Worm (Caenorhabditis elegans) whole organism, young adult: Measurements from ENCODE around the gene crm-1.

Experiments
- B0336.3 ChIP-seq: fragments of 200-800 bp; sonication (Bioruptor generic); IDR thresholded peaks from 2 replicates; pipeline ENCODE4 v1.3.6; 2022; ENCODE audit warnings: missing genetic modification characterization, missing compliant biosample characterization
- D2030.7 ChIP-seq: fragments of 200-800 bp; sonication (Bioruptor generic); IDR thresholded peaks from 2 replicates; pipeline ENCODE4 v1.3.6; 2022; ENCODE audit warnings: missing genetic modification reagents, missing genetic modification characterization, missing compliant biosample characterization
- F10E7.11 ChIP-seq: sonication (generic microtip); optimal IDR thresholded peaks from 2 replicates; lab custom pipeline; 2017; ENCODE audit warnings: mild to moderate bottlenecking, missing genetic modification characterization, moderate library complexity, missing compliant biosample characterization
- F55B11.4 ChIP-seq: sonication (generic microtip); optimal IDR thresholded peaks from 2 replicates; lab custom pipeline; 2016; ENCODE audit warnings: missing compliant biosample characterization, missing genetic modification characterization, borderline replicate concordance; ENCODE audit not compliant: insufficient read depth
- K11D2.4 ChIP-seq: fragments of 200-800 bp; sonication (Bioruptor generic); IDR thresholded peaks from 2 replicates; pipeline ENCODE4 v1.3.6; 2022; ENCODE audit warnings: missing genetic modification reagents, missing genetic modification characterization, missing compliant biosample characterization
- K12H6.12 ChIP-seq: fragments of 200-800 bp; sonication (Bioruptor generic); optimal IDR thresholded peaks from 2 replicates; lab custom pipeline; 2018; ENCODE audit warnings: mild to moderate bottlenecking, missing genetic modification characterization, missing compliant biosample characterization
- aptf-2 ChIP-seq: fragments of 200-800 bp; sonication (Bioruptor generic); conservative IDR thresholded peaks from 2 replicates; pipeline ENCODE4 v1.3.6; 2022; ENCODE audit warnings: missing genetic modification reagents, missing genetic modification characterization, missing compliant biosample characterization
- athp-1 ChIP-seq: sonication (generic microtip); optimal IDR thresholded peaks from 2 replicates; lab custom pipeline; 2017; ENCODE audit warnings: mild to moderate bottlenecking, missing genetic modification characterization, missing compliant biosample characterization
- attf-5 ChIP-seq: fragments of 200-800 bp; sonication (Bioruptor generic); optimal IDR thresholded peaks from 2 replicates; lab custom pipeline; 2018; ENCODE audit warnings: mild to moderate bottlenecking, missing genetic modification characterization, missing compliant biosample characterization
- attf-6 ChIP-seq: fragments of 200-800 bp; sonication (Bioruptor generic); IDR thresholded peaks from 2 replicates; pipeline ENCODE4 v1.3.6; 2022; ENCODE audit warnings: missing genetic modification reagents, missing genetic modification characterization, missing compliant biosample characterization
- bed-2 ChIP-seq: fragments of 200-800 bp; sonication (Bioruptor generic); IDR thresholded peaks from 2 replicates; pipeline ENCODE4 v1.3.6; 2022; ENCODE audit warnings: missing genetic modification reagents, missing genetic modification characterization, missing compliant biosample characterization
- ceh-100 ChIP-seq: fragments of 200-800 bp; sonication (Bioruptor generic); IDR thresholded peaks from 2 replicates; pipeline ENCODE4 v1.3.6; 2022; ENCODE audit warnings: missing genetic modification reagents, missing genetic modification characterization, missing compliant biosample characterization
- ceh-27 ChIP-seq: fragments of 200-800 bp; sonication (Bioruptor generic); optimal IDR thresholded peaks from 2 replicates; lab custom pipeline; 2018; ENCODE audit warnings: mild to moderate bottlenecking, missing genetic modification characterization, moderate library complexity, missing compliant biosample characterization
- die-1 ChIP-seq: sonication (generic microtip); optimal IDR thresholded peaks from 2 replicates; lab custom pipeline; 2016; ENCODE audit warnings: missing genotype, mild to moderate bottlenecking, missing genetic modification characterization, missing compliant biosample characterization
- dox-1 ChIP-seq: fragments of 200-800 bp; sonication (Bioruptor generic); IDR thresholded peaks from 2 replicates; pipeline ENCODE4 v1.3.6; 2022; ENCODE audit warnings: missing genetic modification reagents, missing genetic modification characterization, missing compliant biosample characterization
- efl-1 ChIP-seq: fragments of 150-350 bp; optimal IDR thresholded peaks from 2 replicates; lab custom pipeline; 2014; ENCODE audit warnings: missing biosample characterization, missing genetic modification reagents, missing genetic modification characterization
- ekl-4 ChIP-seq: fragments of 200-800 bp; sonication (Bioruptor generic); IDR thresholded peaks from 2 replicates; pipeline ENCODE4 v1.3.6; 2022; ENCODE audit warnings: missing genetic modification reagents, missing genetic modification characterization, missing compliant biosample characterization
- ets-4 ChIP-seq: fragments of 200-800 bp; sonication (Bioruptor generic); optimal IDR thresholded peaks from 2 replicates; lab custom pipeline; 2018; ENCODE audit warnings: mild to moderate bottlenecking, missing genetic modification characterization, missing compliant biosample characterization
- him-1 ChIP-seq: sonication (generic microtip); optimal IDR thresholded peaks from 2 replicates; lab custom pipeline; 2016; ENCODE audit warnings: missing genotype, missing genetic modification reagents, missing genetic modification characterization, missing compliant biosample characterization
- hlh-26 ChIP-seq: fragments of 200-800 bp; sonication (Bioruptor generic); conservative IDR thresholded peaks from 2 replicates; pipeline ENCODE4 v1.3.6; 2022; ENCODE audit warnings: missing genetic modification reagents, missing genetic modification characterization, missing compliant biosample characterization
- hmg-1.2 ChIP-seq: fragments of 200-800 bp; sonication (Bioruptor generic); IDR thresholded peaks from 2 replicates; pipeline ENCODE4 v1.3.6; 2022; ENCODE audit warnings: missing genetic modification reagents, missing genetic modification characterization, missing compliant biosample characterization
- let-526 ChIP-seq: fragments of 200-800 bp; sonication (Bioruptor generic); IDR thresholded peaks from 2 replicates; pipeline ENCODE4 v1.3.6; 2022; ENCODE audit warnings: missing genetic modification reagents, missing genetic modification characterization, missing compliant biosample characterization
- let-607 ChIP-seq, 2 experiments: fragments of 200-800 bp in 1 of 2; sonication (Bioruptor generic) in 1 of 2; sonication (generic microtip) in 1 of 2; optimal IDR thresholded peaks; 2 replicates each; lab custom pipeline; 2016 to 2018; ENCODE audit warnings: mild to moderate bottlenecking in 2 of 2, missing compliant biosample characterization in 2 of 2, missing genetic modification characterization in 2 of 2, moderate library complexity in 2 of 2, missing genotype in 1 of 2
- lin-26 ChIP-seq: fragments of 200-800 bp; sonication (Bioruptor generic); IDR thresholded peaks from 2 replicates; pipeline ENCODE4 v1.3.6; 2022; ENCODE audit warnings: missing genetic modification reagents, missing genetic modification characterization, missing compliant biosample characterization
- lin-35 ChIP-seq, 3 experiments: fragments of 150-350 bp in 2 of 3; sonication (generic microtip) in 1 of 3; optimal IDR thresholded peaks; 2 replicates each; lab custom pipeline; 2014 to 2018; ENCODE audit warnings: missing biosample characterization in 3 of 3, missing genetic modification characterization in 3 of 3, missing genetic modification reagents in 3 of 3
- lir-1 ChIP-seq: fragments of 200-800 bp; sonication (Bioruptor generic); conservative IDR thresholded peaks from 2 replicates; pipeline ENCODE4 v1.3.6; 2022; ENCODE audit warnings: missing genetic modification reagents, missing genetic modification characterization, missing compliant biosample characterization
- madf-10 ChIP-seq: sonication (generic microtip); optimal IDR thresholded peaks from 2 replicates; lab custom pipeline; 2016; ENCODE audit warnings: mild to moderate bottlenecking, missing genetic modification characterization, missing compliant biosample characterization
- madf-3 ChIP-seq: fragments of 200-800 bp; sonication (Bioruptor generic); IDR thresholded peaks from 2 replicates; pipeline ENCODE4 v1.3.6; 2022; ENCODE audit warnings: missing genetic modification reagents, missing genetic modification characterization, missing compliant biosample characterization
- mcd-1 ChIP-seq: fragments of 200-800 bp; sonication (Bioruptor generic); IDR thresholded peaks from 2 replicates; pipeline ENCODE4 v1.3.6; 2022; ENCODE audit warnings: missing genetic modification reagents, missing genetic modification characterization, missing compliant biosample characterization
- mel-28 ChIP-seq: sonication (generic microtip); optimal IDR thresholded peaks from 2 replicates; lab custom pipeline; 2016; ENCODE audit warnings: borderline replicate concordance, mild to moderate bottlenecking, missing genetic modification characterization, missing compliant biosample characterization
- nfya-1 ChIP-seq: sonication (generic microtip); optimal IDR thresholded peaks from 2 replicates; lab custom pipeline; 2017; ENCODE audit warnings: antibody characterized with exemption, missing compliant biosample characterization, missing genetic modification characterization, borderline replicate concordance; ENCODE audit not compliant: insufficient read depth
- nfya-2 ChIP-seq: fragments of 200-800 bp; sonication (Bioruptor generic); IDR thresholded peaks from 2 replicates; pipeline ENCODE4 v1.3.6; 2022; ENCODE audit warnings: missing genetic modification reagents, missing genetic modification characterization, missing compliant biosample characterization
- nfyb-1 ChIP-seq: fragments of 200-800 bp; sonication (Bioruptor generic); IDR thresholded peaks from 2 replicates; pipeline ENCODE4 v1.3.6; 2022; ENCODE audit warnings: missing genetic modification reagents, missing genetic modification characterization, missing compliant biosample characterization
- pbrm-1 ChIP-seq: fragments of 200-800 bp; sonication (Bioruptor generic); IDR thresholded peaks from 2 replicates; pipeline ENCODE4 v1.3.6; 2022; ENCODE audit warnings: missing genetic modification reagents, missing genetic modification characterization, missing compliant biosample characterization
- pha-4 ChIP-seq: fragments of 150-350 bp; sonication (generic microtip); optimal IDR thresholded peaks from 2 replicates; lab custom pipeline; 2014; ENCODE audit warnings: missing biosample characterization, missing genetic modification reagents, missing genetic modification characterization
- snpc-1.3 ChIP-seq: sonication (generic microtip); optimal IDR thresholded peaks from 2 replicates; lab custom pipeline; 2017; ENCODE audit warnings: missing genetic modification characterization, mild to moderate bottlenecking, missing compliant biosample characterization, antibody characterized with exemption, moderate library complexity, missing genotype, missing genetic modification reagents; ENCODE audit not compliant: insufficient read depth
- snpc-3.4 ChIP-seq: sonication (generic microtip); optimal IDR thresholded peaks from 2 replicates; lab custom pipeline; 2017; ENCODE audit warnings: missing genetic modification characterization, mild to moderate bottlenecking, missing compliant biosample characterization, antibody characterized with exemption, moderate library complexity, missing genotype, missing genetic modification reagents
- snpc-4 ChIP-seq, 5 experiments: fragments of 150-350 bp in 1 of 5; sonication (generic microtip) in 4 of 5; optimal IDR thresholded peaks; 2 replicates each; lab custom pipeline; 2014 to 2018; ENCODE audit warnings: missing genetic modification characterization in 5 of 5, missing biosample characterization in 3 of 5, antibody characterized with exemption in 2 of 5, mild to moderate bottlenecking in 2 of 5, missing compliant biosample characterization in 2 of 5, missing genotype in 2 of 5, moderate library complexity in 2 of 5, missing genetic modification reagents in 1 of 5
- tlf-1 ChIP-seq: fragments of 200-800 bp; sonication (Bioruptor generic); optimal IDR thresholded peaks from 2 replicates; lab custom pipeline; 2018; ENCODE audit warnings: mild to moderate bottlenecking, missing genetic modification characterization, missing compliant biosample characterization
- unc-130 ChIP-seq: sonication (generic microtip); optimal IDR thresholded peaks from 2 replicates; lab custom pipeline; 2016; ENCODE audit warnings: missing genetic modification reagents, missing genetic modification characterization, missing compliant biosample characterization
- unc-62 ChIP-seq: fragments of 150-350 bp; optimal IDR thresholded peaks from 2 replicates; lab custom pipeline; 2014; ENCODE audit warnings: missing biosample characterization, missing genetic modification reagents, missing genetic modification characterization
- xnd-1 ChIP-seq: sonication (generic microtip); optimal IDR thresholded peaks from 2 replicates; lab custom pipeline; 2016; ENCODE audit warnings: missing genotype, missing genetic modification reagents, missing genetic modification characterization, missing compliant biosample characterization
- ztf-18 ChIP-seq: sonication (generic microtip); optimal IDR thresholded peaks from 2 replicates; lab custom pipeline; 2016; ENCODE audit warnings: missing genotype, mild to moderate bottlenecking, missing genetic modification characterization, missing compliant biosample characterization
- ztf-26 ChIP-seq: sonication (generic microtip); optimal IDR thresholded peaks from 2 replicates; lab custom pipeline; 2017; ENCODE audit warnings: missing genetic modification characterization, missing compliant biosample characterization

The crm-1 gene

ce11 chrV:10355773-10356335 is 23.9 kb upstream of the crm-1 start, which contains the start of gene sluh-7 (continued):
- TF ChIP-seq ztf-18 (tag; lab: Kevin White, UChicago) = peak; percentile 15
- no peak for TF ChIP-seq lin-26
- TF ChIP-seq bed-2 = no peak
- TF ChIP-seq aptf-2 (GFP tag; lab: Robert Waterston, UW) = peak; percentile 29; the same call in 1 of the 2 replicates
- TF ChIP-seq snpc-3.4 = peak; percentile 52
- TF ChIP-seq dox-1 (GFP tag; lab: Robert Waterston, UW) = 0 out of 2 replicates have a peak, but pooled peaks have one; percentile 46
- peak; percentile 37; the same call in 1 of the 2 replicates for TF ChIP-seq hmg-1.2 (GFP tag; lab: Robert Waterston, UW)
- TF ChIP-seq nfya-1 (tag; lab: Kevin White, UChicago) = no peak
- peak; percentile 19 for TF ChIP-seq athp-1 (tag; lab: Kevin White, UChicago)
- TF ChIP-seq madf-3 (GFP tag; lab: Robert Waterston, UW) = peak; percentile 86
- TF ChIP-seq efl-1 (GFP tag; lab: Kevin White, UChicago) = peak; percentile 62
- TF ChIP-seq xnd-1 (tag; lab: Kevin White, UChicago) = no peak
- no peak for TF ChIP-seq hlh-26 (GFP tag; lab: Robert Waterston, UW)
- peak; percentile 35 for TF ChIP-seq him-1 (tag; lab: Kevin White, UChicago)
- no peak for TF ChIP-seq die-1 (tag; lab: Kevin White, UChicago)
- TF ChIP-seq lin-35 (GFP tag; optimal IDR thresholded peaks at IDR 0.05; lab: Kevin White, UChicago) = peak in 1 of 3 experiments; percentile 83
- no peak for TF ChIP-seq attf-5 (GFP tag; lab: Kevin White, UChicago)
- TF ChIP-seq mcd-1 (GFP tag; lab: Robert Waterston, UW) = peak; percentile 69
- peak; percentile 35 for TF ChIP-seq K12H6.12 (tag; lab: Kevin White, UChicago)
- peak; percentile 47 for TF ChIP-seq madf-10
- TF ChIP-seq snpc-4 (GFP tag; optimal IDR thresholded peaks at IDR 0.05; lab: Kevin White, UChicago) = no peak
- peak in 3 of 4 experiments; percentile 24 to 61 (median 56) for TF ChIP-seq snpc-4 (tag; optimal IDR thresholded peaks at IDR 0.05; lab: Kevin White, UChicago)
- 0 out of 2 replicates have a peak, but pooled peaks have one; percentile 39 for TF ChIP-seq K11D2.4 (GFP tag; lab: Robert Waterston, UW)
- TF ChIP-seq snpc-1.3 (tag; lab: Kevin White, UChicago) = peak; percentile 25
- TF ChIP-seq pha-4 (tag; lab: Kevin White, UChicago) = peak; percentile 47
- peak; percentile 86 for TF ChIP-seq unc-130 (GFP tag; lab: Kevin White, UChicago)
- TF ChIP-seq ekl-4 (GFP tag; lab: Robert Waterston, UW) = peak; percentile 34; the same call in 1 of the 2 replicates
- TF ChIP-seq ceh-100 (GFP tag; lab: Robert Waterston, UW) = 0 out of 2 replicates have a peak, but pooled peaks have one; percentile 28
- no peak for TF ChIP-seq let-526
- TF ChIP-seq lir-1 = peak; percentile 49; the same call in 1 of the 2 replicates
- peak; percentile 89 for TF ChIP-seq ceh-27 (GFP tag; lab: Kevin White, UChicago)
- TF ChIP-seq D2030.7 (GFP tag; lab: Robert Waterston, UW) = peak; percentile 15; the same call in 1 of the 2 replicates
- TF ChIP-seq, all 124 proteins: peak for 39

- TF ChIP-seq D2030.7 (GFP tag; lab: Robert Waterston, UW) = peak; percentile 53
- TF ChIP-seq unc-62 = no peak
- no peak for TF ChIP-seq hlh-26 (GFP tag; lab: Robert Waterston, UW)
- no peak for TF ChIP-seq ets-4 (GFP tag; lab: Kevin White, UChicago)
- no peak for TF ChIP-seq B0336.3 (GFP tag; lab: Robert Waterston, UW)
- TF ChIP-seq tlf-1 (GFP tag; lab: Kevin White, UChicago) = peak; percentile 48
- TF ChIP-seq F10E7.11 = no peak
- no peak for TF ChIP-seq K11D2.4 (GFP tag; lab: Robert Waterston, UW)
- TF ChIP-seq snpc-1.3 (tag; lab: Kevin White, UChicago) = peak; percentile 33
- TF ChIP-seq mel-28 (tag; lab: Kevin White, UChicago) = no peak
- TF ChIP-seq ztf-26 (tag; lab: Kevin White, UChicago) = no peak
- TF ChIP-seq pbrm-1 (GFP tag; lab: Robert Waterston, UW) = peak; percentile 39; the same call in 1 of the 2 replicates
- TF ChIP-seq lin-26 = no peak
- TF ChIP-seq attf-6 = no peak
- no peak for TF ChIP-seq nfya-2 (GFP tag; lab: Robert Waterston, UW)
- peak in 1 of 2 experiments; percentile 60 for TF ChIP-seq let-607 (tag; optimal IDR thresholded peaks at IDR 0.05; lab: Kevin White, UChicago)
- TF ChIP-seq F55B11.4 = no peak
- 0 out of 2 replicates have a peak, but pooled peaks have one; percentile 62 for TF ChIP-seq nfyb-1 (GFP tag; lab: Robert Waterston, UW)
Measured at ce11 chrV:10352928-10353427, 21.1 kb upstream of the crm-1 start, which contains the start of gene nol-56. nol-56 (minus strand) TSS chrV:10352978.
